Worm (Caenorhabditis elegans) whole organism, L1 larva: ENCODE data around the gene ccep-97.

Experiments
- alr-1 ChIP-seq: fragments of 200-800 bp; sonication (Bioruptor generic); optimal IDR thresholded peaks from 2 replicates; lab custom pipeline; 2018; ENCODE audit warnings: borderline replicate concordance, mild to moderate bottlenecking, missing genetic modification characterization, missing compliant biosample characterization
- efl-1 ChIP-seq, 4 experiments: fragments of 150-350 bp; optimal IDR thresholded peaks in 3 of 4; peaks in 1 of 4; 1 replicate in 1 of 4; 2 replicates in 3 of 4; lab custom pipeline; 2014; ENCODE audit warnings: missing biosample characterization in 2 of 4, missing genetic modification characterization in 2 of 4, missing genetic modification reagents in 2 of 4
- lin-13 ChIP-seq: fragments of 150-350 bp; optimal IDR thresholded peaks from 2 replicates; lab custom pipeline; 2014; ENCODE audit warnings: missing biosample characterization, missing genetic modification reagents, missing genetic modification characterization
- lir-3 ChIP-seq: sonication (generic microtip); optimal IDR thresholded peaks from 2 replicates; lab custom pipeline; 2016; ENCODE audit warnings: mild to moderate bottlenecking, missing genetic modification characterization, moderate library complexity, missing compliant biosample characterization; ENCODE audit not compliant: poor library complexity
- nhr-76 ChIP-seq: sonication (generic microtip); optimal IDR thresholded peaks from 2 replicates; lab custom pipeline; 2017; ENCODE audit warnings: missing biosample characterization, missing genetic modification characterization
- nhr-77 ChIP-seq: fragments of 150-350 bp; optimal IDR thresholded peaks from 2 replicates; lab custom pipeline; 2014; ENCODE audit warnings: missing biosample characterization, missing genetic modification characterization
- pax-3 ChIP-seq: fragments of 200-800 bp; sonication (Bioruptor generic); optimal IDR thresholded peaks from 2 replicates; lab custom pipeline; 2018; ENCODE audit warnings: mild to moderate bottlenecking, missing genetic modification characterization, moderate library complexity, missing compliant biosample characterization
- snpc-4 ChIP-seq: fragments of 150-350 bp; optimal IDR thresholded peaks from 2 replicates; lab custom pipeline; 2014; ENCODE audit warnings: missing biosample characterization, missing genetic modification characterization
- swsn-7 ChIP-seq: sonication (generic microtip); optimal IDR thresholded peaks from 2 replicates; lab custom pipeline; 2016; ENCODE audit warnings: missing genetic modification characterization, missing compliant biosample characterization
- unc-62 ChIP-seq: fragments of 150-350 bp; optimal IDR thresholded peaks from 2 replicates; lab custom pipeline; 2014; ENCODE audit warnings: missing biosample characterization, missing genetic modification reagents, missing genetic modification characterization
- ztf-11 ChIP-seq, 2 experiments: sonication (generic microtip); optimal IDR thresholded peaks; 2 replicates each; lab custom pipeline; 2016 to 2017; ENCODE audit warnings: missing genetic modification characterization in 2 of 2, missing biosample characterization in 1 of 2, missing compliant biosample characterization in 1 of 2

DNA sequence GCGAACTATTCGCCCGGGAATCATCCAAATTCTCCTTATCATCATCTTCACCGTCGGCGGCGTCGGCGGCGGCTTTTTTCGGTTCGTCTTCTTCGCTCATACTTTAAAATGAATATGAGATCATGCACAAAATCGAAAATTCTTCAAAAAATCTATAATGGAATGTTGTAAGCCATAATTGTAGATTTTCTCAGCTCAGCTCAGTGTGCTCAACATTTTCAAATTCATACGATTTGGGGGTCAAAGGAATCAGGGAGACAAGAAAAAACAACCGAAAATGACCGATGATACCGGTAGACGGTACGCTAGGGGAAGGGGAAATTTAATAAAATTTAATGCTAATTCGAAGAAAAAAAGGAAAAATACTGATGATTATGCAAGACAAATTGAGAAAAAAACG, at the start of gene ccep-97:
- no peak for TF ChIP-seq efl-1 (optimal IDR thresholded peaks at IDR 0.05; lab: Kevin White, UChicago)
- no peak for TF ChIP-seq efl-1 (GFP tag; optimal IDR thresholded peaks at IDR 0.05 in 1 of 2; lab: Kevin White, UChicago)
- no peak for TF ChIP-seq nhr-76
- TF ChIP-seq snpc-4 (tag; lab: Kevin White, UChicago): no peak
- TF ChIP-seq pax-3 (tag; lab: Kevin White, UChicago): no peak
- no peak for TF ChIP-seq ztf-11 (tag; optimal IDR thresholded peaks at IDR 0.05; lab: Kevin White, UChicago)
- TF ChIP-seq lin-13: no peak
- no peak for TF ChIP-seq lir-3 (tag; lab: Kevin White, UChicago)
- TF ChIP-seq alr-1 (tag; lab: Kevin White, UChicago): no peak
- TF ChIP-seq unc-62 (GFP tag; lab: Kevin White, UChicago): no peak
- no peak for TF ChIP-seq swsn-7 (tag; lab: Kevin White, UChicago)
- TF ChIP-seq nhr-77 (tag; lab: Kevin White, UChicago): no peak
